Worm (Caenorhabditis elegans) whole organism, mixed stage, embryonic: ENCODE data around the gene ndg-4.

Experiments used
- M03D4.4 ChIP-seq: sonication (generic microtip); optimal IDR thresholded peaks from 2 replicates; lab custom pipeline; 2017; ENCODE audit warnings: mild to moderate bottlenecking, missing genetic modification characterization, missing compliant biosample characterization
- bed-3 ChIP-seq: fragments of 200-800 bp; sonication (Bioruptor generic); optimal IDR thresholded peaks from 3 replicates; lab custom pipeline; 2018; ENCODE audit warnings: mild to moderate bottlenecking, missing genetic modification characterization, moderate library complexity, missing compliant biosample characterization
- blmp-1 ChIP-seq: fragments of 150-350 bp; optimal IDR thresholded peaks from 2 replicates; lab custom pipeline; 2014; ENCODE audit warnings: missing biosample characterization, missing genetic modification characterization
- ceh-39 ChIP-seq: fragments of 150-350 bp; optimal IDR thresholded peaks from 2 replicates; lab custom pipeline; 2014; ENCODE audit warnings: missing biosample characterization, missing genetic modification characterization
- ceh-83 ChIP-seq: fragments of 200-800 bp; sonication (Bioruptor generic); optimal IDR thresholded peaks from 2 replicates; lab custom pipeline; 2018; ENCODE audit warnings: mild to moderate bottlenecking, missing genetic modification characterization, missing compliant biosample characterization
- ces-1 ChIP-seq: fragments of 150-350 bp; optimal IDR thresholded peaks from 2 replicates; lab custom pipeline; 2014; ENCODE audit warnings: missing biosample characterization, missing genetic modification reagents, missing genetic modification characterization
- cnd-1 ChIP-seq: fragments of 200-800 bp; sonication (Bioruptor generic); optimal IDR thresholded peaks from 2 replicates; lab custom pipeline; 2018; ENCODE audit warnings: mild to moderate bottlenecking, missing genetic modification characterization, missing compliant biosample characterization
- drap-1 ChIP-seq: fragments of 200-800 bp; sonication (Bioruptor generic); optimal IDR thresholded peaks from 3 replicates; lab custom pipeline; 2018; ENCODE audit warnings: mild to moderate bottlenecking, missing genetic modification characterization, missing compliant biosample characterization
- elt-3 ChIP-seq: fragments of 150-350 bp; optimal IDR thresholded peaks from 2 replicates; lab custom pipeline; 2014; ENCODE audit warnings: missing biosample characterization, missing genetic modification characterization
- ham-2 ChIP-seq: fragments of 200-800 bp; sonication (Bioruptor generic); optimal IDR thresholded peaks from 2 replicates; lab custom pipeline; 2018; ENCODE audit warnings: mild to moderate bottlenecking, missing genetic modification characterization, missing compliant biosample characterization
- hlh-1 ChIP-seq: fragments of 150-350 bp; optimal IDR thresholded peaks from 2 replicates; lab custom pipeline; 2014; ENCODE audit warnings: missing biosample characterization, missing genetic modification reagents, missing genetic modification characterization
- lin-13 ChIP-seq: fragments of 150-350 bp; optimal IDR thresholded peaks from 2 replicates; lab custom pipeline; 2014; ENCODE audit warnings: missing biosample characterization, missing genetic modification characterization
- lin-32 ChIP-seq: fragments of 200-800 bp; sonication (Bioruptor generic); optimal IDR thresholded peaks from 2 replicates; lab custom pipeline; 2018; ENCODE audit warnings: mild to moderate bottlenecking, missing genetic modification characterization, missing compliant biosample characterization
- lsy-2 ChIP-seq: fragments of 150-350 bp; optimal IDR thresholded peaks from 2 replicates; lab custom pipeline; 2014; ENCODE audit warnings: missing biosample characterization, missing genetic modification characterization
- mab-5 ChIP-seq: fragments of 150-350 bp; optimal IDR thresholded peaks from 2 replicates; lab custom pipeline; 2014; ENCODE audit warnings: missing biosample characterization, missing genetic modification characterization
- mls-2 ChIP-seq: sonication (generic microtip); optimal IDR thresholded peaks from 2 replicates; lab custom pipeline; 2016; ENCODE audit warnings: mild to moderate bottlenecking, missing genetic modification characterization, moderate library complexity, missing compliant biosample characterization
- nhr-12 ChIP-seq: fragments of 150-350 bp; optimal IDR thresholded peaks from 2 replicates; lab custom pipeline; 2014; ENCODE audit warnings: missing biosample characterization, missing genetic modification characterization
- nhr-2 ChIP-seq: fragments of 150-350 bp; optimal IDR thresholded peaks from 2 replicates; lab custom pipeline; 2014; ENCODE audit warnings: missing biosample characterization, missing genetic modification characterization
- nhr-28 ChIP-seq: fragments of 150-350 bp; optimal IDR thresholded peaks from 2 replicates; lab custom pipeline; 2014; ENCODE audit warnings: missing biosample characterization, missing genetic modification characterization
- nhr-76 ChIP-seq: sonication (generic microtip); optimal IDR thresholded peaks from 2 replicates; lab custom pipeline; 2017; ENCODE audit warnings: missing biosample characterization, missing genetic modification characterization
- pha-4 ChIP-seq: fragments of 150-350 bp; optimal IDR thresholded peaks from 2 replicates; lab custom pipeline; 2018; ENCODE audit warnings: missing biosample characterization, missing genetic modification reagents, missing genetic modification characterization
- sem-2 ChIP-seq: fragments of 200-800 bp; sonication (Bioruptor generic); optimal IDR thresholded peaks from 2 replicates; lab custom pipeline; 2018; ENCODE audit warnings: mild to moderate bottlenecking, missing genetic modification characterization, missing compliant biosample characterization
- snpc-4 ChIP-seq: fragments of 150-350 bp; optimal IDR thresholded peaks from 2 replicates; lab custom pipeline; 2014; ENCODE audit warnings: missing biosample characterization, missing genetic modification characterization
- sptf-1 ChIP-seq: sonication (generic microtip); optimal IDR thresholded peaks from 2 replicates; lab custom pipeline; 2017; ENCODE audit warnings: mild to moderate bottlenecking, missing genetic modification characterization, moderate library complexity, missing compliant biosample characterization
- unc-120 ChIP-seq: sonication (generic microtip); optimal IDR thresholded peaks from 2 replicates; lab custom pipeline; 2017; ENCODE audit warnings: missing genetic modification characterization, missing compliant biosample characterization; ENCODE audit not compliant: poor library complexity, severe bottlenecking
- unc-39 ChIP-seq: fragments of 150-350 bp; optimal IDR thresholded peaks from 2 replicates; lab custom pipeline; 2014; ENCODE audit warnings: missing biosample characterization, missing genetic modification characterization
- unc-62 ChIP-seq: fragments of 150-350 bp; optimal IDR thresholded peaks from 2 replicates; lab custom pipeline; 2014; ENCODE audit warnings: missing biosample characterization, missing genetic modification reagents, missing genetic modification characterization
- zip-8 ChIP-seq: fragments of 150-350 bp; optimal IDR thresholded peaks from 2 replicates; lab custom pipeline; 2014; ENCODE audit warnings: missing biosample characterization, missing genetic modification characterization

The ndg-4 gene

ce11 chrIII:4498938-4499337 lies 31.8 kb upstream of the ndg-4 start, which contains the start of the genes C07G2.5 and atf-7:
Gene C07G2.5 (minus strand): TSS chrIII:4499038.
Gene atf-7 (minus strand): TSS chrIII:4499045.
- TF ChIP-seq nhr-76 (tag; lab: Kevin White, UChicago) (no peak), elt-3 (tag; lab: Kevin White, UChicago) (no peak), lsy-2 (tag; lab: Kevin White, UChicago) (no peak)
- TF ChIP-seq, all 35 proteins: peak for 0

ce11 chrIII:4496085-4496484 lies 28.9 kb upstream of the ndg-4 start:
- TF ChIP-seq ces-1 (GFP tag; lab: Kevin White, UChicago), result no peak
- TF ChIP-seq hlh-1 (tag; lab: Kevin White, UChicago), result no peak
- peak; percentile 29 for TF ChIP-seq zip-8 (tag; lab: Kevin White, UChicago)

ce11 chrIII:4495685-4496084 lies 28.5 kb upstream of the ndg-4 start:
- TF ChIP-seq ces-1 (GFP tag; lab: Kevin White, UChicago) (no peak), elt-3 (tag; lab: Kevin White, UChicago) (no peak), nhr-2 (tag; lab: Kevin White, UChicago) (no peak), sptf-1 (tag; lab: Kevin White, UChicago) (no peak), blmp-1 (tag; lab: Kevin White, UChicago) (no peak), unc-62 (GFP tag; lab: Kevin White, UChicago) (no peak), snpc-4 (no peak), nhr-76 (tag; lab: Kevin White, UChicago) (no peak), ceh-83 (no peak), ham-2 (GFP tag; lab: Kevin White, UChicago) (no peak), hlh-1 (tag; lab: Kevin White, UChicago) (no peak), lsy-2 (tag; lab: Kevin White, UChicago) (no peak), mab-5 (tag; lab: Kevin White, UChicago) (no peak), sem-2 (GFP tag; lab: Kevin White, UChicago) (no peak), unc-120 (tag; lab: Kevin White, UChicago) (no peak), nhr-28 (tag; lab: Kevin White, UChicago) (no peak), lin-13 (no peak), unc-39 (tag; lab: Kevin White, UChicago) (no peak)

ce11 chrIII:4495250-4495649 lies 28.1 kb upstream of the ndg-4 start:
- TF ChIP-seq bed-3 (GFP tag; lab: Kevin White, UChicago), result no peak
- TF ChIP-seq nhr-2 (tag; lab: Kevin White, UChicago), result no peak
- TF ChIP-seq ces-1 (GFP tag; lab: Kevin White, UChicago), result no peak
- no peak for TF ChIP-seq lin-32 (GFP tag; lab: Kevin White, UChicago)
- TF ChIP-seq elt-3 (tag; lab: Kevin White, UChicago), result no peak
- TF ChIP-seq ceh-83, result no peak
- TF ChIP-seq unc-39 (tag; lab: Kevin White, UChicago), result no peak
- no peak for TF ChIP-seq pha-4 (tag; lab: Kevin White, UChicago)
- no peak for TF ChIP-seq ceh-39 (tag; lab: Kevin White, UChicago)
- TF ChIP-seq nhr-28 (tag; lab: Kevin White, UChicago), result no peak
- TF ChIP-seq mab-5 (tag; lab: Kevin White, UChicago), result no peak
- no peak for TF ChIP-seq blmp-1 (tag; lab: Kevin White, UChicago)
- no peak for TF ChIP-seq cnd-1
- TF ChIP-seq sptf-1 (tag; lab: Kevin White, UChicago), result no peak
- no peak for TF ChIP-seq hlh-1 (tag; lab: Kevin White, UChicago)
- TF ChIP-seq nhr-12 (tag; lab: Kevin White, UChicago), result no peak
- no peak for TF ChIP-seq mls-2
- TF ChIP-seq M03D4.4 (tag; lab: Kevin White, UChicago), result no peak

- TF ChIP-seq nhr-76 (tag; lab: Kevin White, UChicago) (no peak), cnd-1 (no peak), sem-2 (GFP tag; lab: Kevin White, UChicago) (no peak), unc-120 (tag; lab: Kevin White, UChicago) (no peak), bed-3 (GFP tag; lab: Kevin White, UChicago) (no peak), drap-1 (no peak)
Observed at ce11 chrIII:4494541-4495010, 27.4 kb upstream of the ndg-4 start.
